Fruit fly (Drosophila melanogaster): ENCODE data around the gene CG8028.

- no peak for TF ChIP-seq pan (optimal IDR thresholded peaks at IDR 0.05)
- TF ChIP-seq CG8478 (optimal IDR thresholded peaks at IDR 0.05): no peak
Measured at dm6 chrX:19314283-19315178, 34.4 kb upstream of the CG8028 start.

Measured in whole organism.